Worm (Caenorhabditis elegans) whole organism, young adult: Measurements from ENCODE around the gene kcc-2.

Experiments
- B0336.3 ChIP-seq: fragments of 200-800 bp; sonication (Bioruptor generic); IDR thresholded peaks from 2 replicates; pipeline ENCODE4 v1.3.6; 2022; ENCODE audit warnings: missing genetic modification characterization, missing compliant biosample characterization
- T07F8.4 ChIP-seq: sonication (generic microtip); optimal IDR thresholded peaks from 2 replicates; lab custom pipeline; 2016; ENCODE audit warnings: mild to moderate bottlenecking, missing genetic modification characterization, moderate library complexity, missing compliant biosample characterization
- ama-1 ChIP-seq, 3 experiments: fragments of 150-350 bp in 1 of 3; sonication (generic microtip) in 2 of 3; optimal IDR thresholded peaks; 2 replicates each; lab custom pipeline; 2014 to 2018; ENCODE audit warnings: missing biosample characterization in 2 of 3, missing genetic modification characterization in 2 of 3, missing genetic modification reagents in 2 of 3
- attf-3 ChIP-seq: fragments of 200-800 bp; sonication (Bioruptor generic); conservative IDR thresholded peaks from 2 replicates; pipeline ENCODE4 v1.3.6; 2022; ENCODE audit warnings: missing genetic modification reagents, missing genetic modification characterization, missing compliant biosample characterization
- ceh-27 ChIP-seq: fragments of 200-800 bp; sonication (Bioruptor generic); optimal IDR thresholded peaks from 2 replicates; lab custom pipeline; 2018; ENCODE audit warnings: mild to moderate bottlenecking, missing genetic modification characterization, moderate library complexity, missing compliant biosample characterization
- ceh-79 ChIP-seq: sonication (generic microtip); optimal IDR thresholded peaks from 2 replicates; lab custom pipeline; 2017; ENCODE audit warnings: mild to moderate bottlenecking, missing genetic modification characterization, missing compliant biosample characterization
- efl-1 ChIP-seq: fragments of 150-350 bp; optimal IDR thresholded peaks from 2 replicates; lab custom pipeline; 2014; ENCODE audit warnings: missing biosample characterization, missing genetic modification reagents, missing genetic modification characterization
- gei-17 ChIP-seq: fragments of 200-800 bp; sonication (Bioruptor generic); optimal IDR thresholded peaks from 2 replicates; lab custom pipeline; 2018; ENCODE audit warnings: mild to moderate bottlenecking, missing genetic modification characterization, missing compliant biosample characterization
- rcor-1 ChIP-seq: fragments of 200-800 bp; sonication (Bioruptor generic); IDR thresholded peaks from 2 replicates; pipeline ENCODE4 v1.3.6; 2022; ENCODE audit warnings: missing genetic modification reagents, missing genetic modification characterization, missing compliant biosample characterization
- sea-2 ChIP-seq: fragments of 200-800 bp; sonication (Bioruptor generic); IDR thresholded peaks from 2 replicates; pipeline ENCODE4 v1.3.6; 2022; ENCODE audit warnings: missing genetic modification characterization, missing compliant biosample characterization
- snpc-4 ChIP-seq, 5 experiments: fragments of 150-350 bp in 1 of 5; sonication (generic microtip) in 4 of 5; optimal IDR thresholded peaks; 2 replicates each; lab custom pipeline; 2014 to 2018; ENCODE audit warnings: missing genetic modification characterization in 5 of 5, missing biosample characterization in 3 of 5, antibody characterized with exemption in 2 of 5, mild to moderate bottlenecking in 2 of 5, missing compliant biosample characterization in 2 of 5, missing genotype in 2 of 5, moderate library complexity in 2 of 5, missing genetic modification reagents in 1 of 5
- unc-130 ChIP-seq: sonication (generic microtip); optimal IDR thresholded peaks from 2 replicates; lab custom pipeline; 2016; ENCODE audit warnings: missing genetic modification reagents, missing genetic modification characterization, missing compliant biosample characterization
- ztf-18 ChIP-seq: sonication (generic microtip); optimal IDR thresholded peaks from 2 replicates; lab custom pipeline; 2016; ENCODE audit warnings: missing genotype, mild to moderate bottlenecking, missing genetic modification characterization, missing compliant biosample characterization
- ztf-3 ChIP-seq: fragments of 200-800 bp; sonication (Bioruptor generic); optimal IDR thresholded peaks from 2 replicates; lab custom pipeline; 2018; ENCODE audit warnings: mild to moderate bottlenecking, missing genetic modification characterization, missing compliant biosample characterization

DNA sequence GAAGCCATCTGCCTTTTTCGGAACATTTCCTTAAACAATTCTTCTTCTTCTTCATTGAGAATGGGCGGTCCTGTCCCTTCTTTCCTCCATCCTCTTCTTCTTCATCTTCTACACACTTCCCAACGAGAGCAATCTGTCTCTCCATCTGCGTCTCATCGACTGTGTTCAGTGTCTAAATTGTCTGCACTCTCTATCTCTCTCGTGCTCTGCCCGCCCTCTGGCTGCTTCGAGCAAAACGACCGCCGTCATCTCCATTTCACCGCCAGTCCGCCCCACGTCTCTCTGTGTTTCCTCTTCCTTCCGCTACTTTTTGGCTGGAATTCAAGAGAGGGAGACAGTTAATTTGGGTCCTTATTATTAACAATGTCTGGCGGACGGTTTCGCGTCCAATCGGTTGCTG is 12.7 kb downstream of the kcc-2 start:
- TF ChIP-seq ceh-79 (tag; lab: Kevin White, UChicago): no peak
- TF ChIP-seq ama-1 (optimal IDR thresholded peaks at IDR 0.05; lab: Kevin White, UChicago): no peak
- TF ChIP-seq ama-1 (GFP tag; optimal IDR thresholded peaks at IDR 0.05; lab: Kevin White, UChicago): no peak
- TF ChIP-seq rcor-1 (GFP tag; lab: Robert Waterston, UW): no peak
- TF ChIP-seq T07F8.4: no peak
- TF ChIP-seq unc-130: no peak
- no peak for TF ChIP-seq B0336.3 (GFP tag; lab: Robert Waterston, UW)
- no peak for TF ChIP-seq gei-17
- TF ChIP-seq sea-2 (GFP tag; lab: Robert Waterston, UW): no peak
- no peak for TF ChIP-seq snpc-4 (GFP tag; optimal IDR thresholded peaks at IDR 0.05; lab: Kevin White, UChicago)
- no peak for TF ChIP-seq snpc-4 (tag; optimal IDR thresholded peaks at IDR 0.05; lab: Kevin White, UChicago)
- TF ChIP-seq ceh-27 (GFP tag; lab: Kevin White, UChicago): peak; percentile 19
- no peak for TF ChIP-seq ztf-3
- no peak for TF ChIP-seq ztf-18 (tag; lab: Kevin White, UChicago)
- TF ChIP-seq efl-1: no peak
- no peak for TF ChIP-seq attf-3
